Worm (Caenorhabditis elegans) whole organism, early embryonic: Measurements from ENCODE around the gene lipl-3.

Experiments used
- aly-1 ChIP-seq: sonication (generic microtip); optimal IDR thresholded peaks from 2 replicates; lab custom pipeline; 2016; ENCODE audit warnings: missing genetic modification characterization, missing compliant biosample characterization
- ama-1 ChIP-seq: fragments of 150-350 bp; optimal IDR thresholded peaks from 2 replicates; lab custom pipeline; 2014
- ceh-13 ChIP-seq: fragments of 200-800 bp; sonication (Bioruptor generic); optimal IDR thresholded peaks from 2 replicates; lab custom pipeline; 2018; ENCODE audit warnings: mild to moderate bottlenecking, missing genetic modification characterization, missing compliant biosample characterization
- ets-7 ChIP-seq: sonication (generic microtip); optimal IDR thresholded peaks from 2 replicates; lab custom pipeline; 2016; ENCODE audit warnings: missing genotype, missing genetic modification characterization, missing compliant biosample characterization
- flt-1 ChIP-seq: fragments of 200-800 bp; sonication (Bioruptor generic); IDR thresholded peaks from 2 replicates; pipeline ENCODE4 v1.3.6; 2022; ENCODE audit warnings: missing genetic modification characterization, missing compliant biosample characterization
- hmbx-1 ChIP-seq: sonication (generic microtip); optimal IDR thresholded peaks from 2 replicates; lab custom pipeline; 2016; ENCODE audit warnings: mild to moderate bottlenecking, missing genetic modification characterization, missing compliant biosample characterization
- hmg-4 ChIP-seq: fragments of 200-800 bp; sonication (Bioruptor generic); optimal IDR thresholded peaks from 2 replicates; lab custom pipeline; 2018; ENCODE audit warnings: mild to moderate bottlenecking, missing genetic modification characterization, missing compliant biosample characterization
- pes-1 ChIP-seq: fragments of 200-800 bp; sonication (Bioruptor generic); IDR thresholded peaks from 2 replicates; pipeline ENCODE4 v1.3.6; 2022; ENCODE audit warnings: missing genetic modification reagents, missing genetic modification characterization, missing compliant biosample characterization
- scrt-1 ChIP-seq: fragments of 200-800 bp; sonication (Bioruptor generic); IDR thresholded peaks from 2 replicates; pipeline ENCODE4 v1.3.6; 2022; ENCODE audit warnings: missing genetic modification characterization, missing compliant biosample characterization
- sea-1 ChIP-seq: fragments of 200-800 bp; sonication (Bioruptor generic); conservative IDR thresholded peaks from 2 replicates; pipeline ENCODE4 v1.3.6; 2022; ENCODE audit warnings: missing genetic modification characterization, missing compliant biosample characterization
- tbx-11 ChIP-seq: fragments of 200-800 bp; sonication (Bioruptor generic); IDR thresholded peaks from 2 replicates; pipeline ENCODE4 v1.3.6; 2022; ENCODE audit warnings: missing genetic modification characterization, missing compliant biosample characterization
- tbx-37 ChIP-seq: fragments of 200-800 bp; sonication (Bioruptor generic); conservative IDR thresholded peaks from 2 replicates; pipeline ENCODE4 v1.3.6; 2022; ENCODE audit warnings: missing genetic modification reagents, missing genetic modification characterization, missing compliant biosample characterization
- tra-4 ChIP-seq: sonication (generic microtip); optimal IDR thresholded peaks from 2 replicates; lab custom pipeline; 2017; ENCODE audit warnings: missing genetic modification characterization, missing compliant biosample characterization

DNA sequence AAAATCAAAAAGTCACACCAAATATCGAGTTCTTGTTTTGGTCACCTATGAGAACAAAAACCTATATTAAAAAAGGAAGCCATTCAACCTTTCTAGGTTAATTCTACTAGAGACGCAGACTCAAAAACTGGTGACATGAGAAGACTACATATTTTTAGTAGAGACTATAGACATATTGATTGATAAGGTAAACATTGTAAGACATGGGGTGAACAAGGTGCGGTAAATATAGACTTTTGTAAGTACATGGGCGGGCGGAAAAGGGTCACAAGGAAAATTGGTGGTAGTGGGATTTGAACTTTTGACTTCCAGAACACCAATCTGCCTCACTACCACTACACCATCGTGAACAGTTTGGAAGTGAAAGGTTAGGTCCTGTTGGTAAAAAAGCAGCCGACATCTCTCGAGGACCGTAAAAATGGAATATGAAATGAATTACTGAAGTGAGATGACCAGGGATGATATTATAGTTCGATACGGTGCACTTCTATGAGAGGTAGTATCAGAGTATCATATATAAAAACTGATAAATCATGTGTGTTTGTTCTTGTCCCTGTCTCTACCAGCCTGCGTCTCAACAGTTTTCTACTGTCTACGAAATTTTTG is 39.6 kb downstream of the lipl-3 start, which contains the start of gene nhr-212:
- TF ChIP-seq ama-1 (no peak), ets-7 (no peak), tbx-37 (no peak), hmg-4 (GFP tag; lab: Kevin White, UChicago) (no peak), tbx-11 (no peak), ceh-13 (GFP tag; lab: Kevin White, UChicago) (no peak), flt-1 (GFP tag; lab: Robert Waterston, UW) (no peak), tra-4 (tag; lab: Kevin White, UChicago) (no peak), aly-1 (no peak), sea-1 (GFP tag; lab: Robert Waterston, UW) (no peak), hmbx-1 (no peak), scrt-1 (no peak), pes-1 (GFP tag; lab: Robert Waterston, UW) (no peak)
